Worm (Caenorhabditis elegans) whole organism, young adult: ENCODE results near the gene rpy-1.

Experiments
- B0019.2 ChIP-seq: fragments of 200-800 bp; sonication (Bioruptor generic); conservative IDR thresholded peaks from 2 replicates; pipeline ENCODE4 v1.3.6; 2022; ENCODE audit warnings: missing genetic modification reagents, missing genetic modification characterization, missing compliant biosample characterization
- B0336.3 ChIP-seq: fragments of 200-800 bp; sonication (Bioruptor generic); IDR thresholded peaks from 2 replicates; pipeline ENCODE4 v1.3.6; 2022; ENCODE audit warnings: missing genetic modification characterization, missing compliant biosample characterization
- F10E7.11 ChIP-seq: sonication (generic microtip); optimal IDR thresholded peaks from 2 replicates; lab custom pipeline; 2017; ENCODE audit warnings: mild to moderate bottlenecking, missing genetic modification characterization, moderate library complexity, missing compliant biosample characterization
- F22D6.2 ChIP-seq: sonication (generic microtip); optimal IDR thresholded peaks from 2 replicates; lab custom pipeline; 2016; ENCODE audit warnings: mild to moderate bottlenecking, missing genetic modification characterization, missing compliant biosample characterization
- F39B2.1 ChIP-seq: fragments of 200-800 bp; sonication (Bioruptor generic); IDR thresholded peaks from 2 replicates; pipeline ENCODE4 v1.3.6; 2022; ENCODE audit warnings: missing genetic modification reagents, missing genetic modification characterization, missing compliant biosample characterization
- F52B5.7 ChIP-seq: sonication (generic microtip); optimal IDR thresholded peaks from 2 replicates; lab custom pipeline; 2016; ENCODE audit warnings: mild to moderate bottlenecking, missing genetic modification characterization, missing compliant biosample characterization
- F57A8.1 ChIP-seq: fragments of 200-800 bp; sonication (Bioruptor generic); optimal IDR thresholded peaks from 2 replicates; lab custom pipeline; 2018; ENCODE audit warnings: mild to moderate bottlenecking, missing genetic modification characterization, moderate library complexity, missing compliant biosample characterization
- T26A5.8 ChIP-seq: sonication (generic microtip); optimal IDR thresholded peaks from 2 replicates; lab custom pipeline; 2016; ENCODE audit warnings: missing genetic modification characterization, missing compliant biosample characterization
- Y95B8A.8 ChIP-seq: fragments of 200-800 bp; sonication (Bioruptor generic); IDR thresholded peaks from 2 replicates; pipeline ENCODE4 v1.3.6; 2022; ENCODE audit warnings: missing genetic modification reagents, missing genetic modification characterization, missing compliant biosample characterization
- ZK185.1 ChIP-seq: sonication (generic microtip); optimal IDR thresholded peaks from 2 replicates; lab custom pipeline; 2016; ENCODE audit warnings: mild to moderate bottlenecking, missing genetic modification characterization, missing compliant biosample characterization; ENCODE audit not compliant: poor library complexity, severe bottlenecking
- akir-1 ChIP-seq: fragments of 200-800 bp; sonication (Bioruptor generic); optimal IDR thresholded peaks from 2 replicates; lab custom pipeline; 2018; ENCODE audit warnings: mild to moderate bottlenecking, missing genetic modification characterization, moderate library complexity, missing compliant biosample characterization
- aptf-2 ChIP-seq: fragments of 200-800 bp; sonication (Bioruptor generic); conservative IDR thresholded peaks from 2 replicates; pipeline ENCODE4 v1.3.6; 2022; ENCODE audit warnings: missing genetic modification reagents, missing genetic modification characterization, missing compliant biosample characterization
- athp-1 ChIP-seq: sonication (generic microtip); optimal IDR thresholded peaks from 2 replicates; lab custom pipeline; 2017; ENCODE audit warnings: mild to moderate bottlenecking, missing genetic modification characterization, missing compliant biosample characterization
- attf-3 ChIP-seq: fragments of 200-800 bp; sonication (Bioruptor generic); conservative IDR thresholded peaks from 2 replicates; pipeline ENCODE4 v1.3.6; 2022; ENCODE audit warnings: missing genetic modification reagents, missing genetic modification characterization, missing compliant biosample characterization
- bed-2 ChIP-seq: fragments of 200-800 bp; sonication (Bioruptor generic); IDR thresholded peaks from 2 replicates; pipeline ENCODE4 v1.3.6; 2022; ENCODE audit warnings: missing genetic modification reagents, missing genetic modification characterization, missing compliant biosample characterization
- cebp-1 ChIP-seq, 2 experiments: fragments of 200-800 bp in 1 of 2; sonication (Bioruptor generic) in 1 of 2; sonication (generic microtip) in 1 of 2; IDR thresholded peaks in 1 of 2; optimal IDR thresholded peaks in 1 of 2; 2 replicates each; pipeline versions ENCODE4 v1.3.6 to Lab custom; 2017 to 2022; ENCODE audit warnings: missing compliant biosample characterization in 2 of 2, missing genetic modification characterization in 2 of 2, mild to moderate bottlenecking in 1 of 2, missing genetic modification reagents in 1 of 2, moderate library complexity in 1 of 2
- cebp-2 ChIP-seq: fragments of 200-800 bp; sonication (Bioruptor generic); IDR thresholded peaks from 2 replicates; pipeline ENCODE4 v1.3.6; 2022; ENCODE audit warnings: missing genetic modification characterization, missing compliant biosample characterization
- ceh-100 ChIP-seq: fragments of 200-800 bp; sonication (Bioruptor generic); IDR thresholded peaks from 2 replicates; pipeline ENCODE4 v1.3.6; 2022; ENCODE audit warnings: missing genetic modification reagents, missing genetic modification characterization, missing compliant biosample characterization
- ceh-58 ChIP-seq: fragments of 200-800 bp; sonication (Bioruptor generic); IDR thresholded peaks from 2 replicates; pipeline ENCODE4 v1.3.6; 2022; ENCODE audit warnings: missing genetic modification characterization, missing compliant biosample characterization
- dox-1 ChIP-seq: fragments of 200-800 bp; sonication (Bioruptor generic); IDR thresholded peaks from 2 replicates; pipeline ENCODE4 v1.3.6; 2022; ENCODE audit warnings: missing genetic modification reagents, missing genetic modification characterization, missing compliant biosample characterization
- dpl-1 ChIP-seq: fragments of 150-350 bp; optimal IDR thresholded peaks from 2 replicates; lab custom pipeline; 2014; ENCODE audit warnings: missing biosample characterization, missing genetic modification reagents, missing genetic modification characterization
- egrh-3 ChIP-seq: fragments of 200-800 bp; sonication (Bioruptor generic); IDR thresholded peaks from 2 replicates; pipeline ENCODE4 v1.3.6; 2022; ENCODE audit warnings: missing genetic modification reagents, missing genetic modification characterization, missing compliant biosample characterization
- ekl-4 ChIP-seq: fragments of 200-800 bp; sonication (Bioruptor generic); IDR thresholded peaks from 2 replicates; pipeline ENCODE4 v1.3.6; 2022; ENCODE audit warnings: missing genetic modification reagents, missing genetic modification characterization, missing compliant biosample characterization
- gei-17 ChIP-seq: fragments of 200-800 bp; sonication (Bioruptor generic); optimal IDR thresholded peaks from 2 replicates; lab custom pipeline; 2018; ENCODE audit warnings: mild to moderate bottlenecking, missing genetic modification characterization, missing compliant biosample characterization
- hmg-1.2 ChIP-seq: fragments of 200-800 bp; sonication (Bioruptor generic); IDR thresholded peaks from 2 replicates; pipeline ENCODE4 v1.3.6; 2022; ENCODE audit warnings: missing genetic modification reagents, missing genetic modification characterization, missing compliant biosample characterization
- hmg-20 ChIP-seq: fragments of 200-800 bp; sonication (Bioruptor generic); IDR thresholded peaks from 2 replicates; pipeline ENCODE4 v1.3.6; 2022; ENCODE audit warnings: missing genetic modification reagents, missing genetic modification characterization, missing compliant biosample characterization
- hsf-1 ChIP-seq: fragments of 200-800 bp; sonication (Bioruptor generic); IDR thresholded peaks from 2 replicates; pipeline ENCODE4 v1.3.6; 2022; ENCODE audit warnings: missing genetic modification reagents, missing genetic modification characterization, missing compliant biosample characterization
- lin-26 ChIP-seq: fragments of 200-800 bp; sonication (Bioruptor generic); IDR thresholded peaks from 2 replicates; pipeline ENCODE4 v1.3.6; 2022; ENCODE audit warnings: missing genetic modification reagents, missing genetic modification characterization, missing compliant biosample characterization
- lin-54 ChIP-seq: fragments of 200-800 bp; sonication (Bioruptor generic); optimal IDR thresholded peaks from 2 replicates; lab custom pipeline; 2018; ENCODE audit warnings: mild to moderate bottlenecking, missing genetic modification characterization, missing compliant biosample characterization
- madf-3 ChIP-seq: fragments of 200-800 bp; sonication (Bioruptor generic); IDR thresholded peaks from 2 replicates; pipeline ENCODE4 v1.3.6; 2022; ENCODE audit warnings: missing genetic modification reagents, missing genetic modification characterization, missing compliant biosample characterization
- madf-6 ChIP-seq: fragments of 200-800 bp; sonication (Bioruptor generic); IDR thresholded peaks from 2 replicates; pipeline ENCODE4 v1.3.6; 2022; ENCODE audit warnings: missing genetic modification reagents, missing genetic modification characterization, missing compliant biosample characterization
- madf-8 ChIP-seq: fragments of 200-800 bp; sonication (Bioruptor generic); conservative IDR thresholded peaks from 2 replicates; pipeline ENCODE4 v1.3.6; 2022; ENCODE audit warnings: missing genetic modification reagents, missing genetic modification characterization, missing compliant biosample characterization
- mcd-1 ChIP-seq: fragments of 200-800 bp; sonication (Bioruptor generic); IDR thresholded peaks from 2 replicates; pipeline ENCODE4 v1.3.6; 2022; ENCODE audit warnings: missing genetic modification reagents, missing genetic modification characterization, missing compliant biosample characterization
- nhr-27 ChIP-seq: fragments of 200-800 bp; sonication (Bioruptor generic); optimal IDR thresholded peaks from 2 replicates; lab custom pipeline; 2018; ENCODE audit warnings: mild to moderate bottlenecking, missing genetic modification characterization, moderate library complexity, missing compliant biosample characterization
- nhr-80 ChIP-seq: sonication (generic microtip); optimal IDR thresholded peaks from 2 replicates; lab custom pipeline; 2016; ENCODE audit warnings: missing genetic modification characterization, missing compliant biosample characterization
- nhr-90 ChIP-seq: sonication (generic microtip); optimal IDR thresholded peaks from 2 replicates; lab custom pipeline; 2016; ENCODE audit warnings: missing genotype, mild to moderate bottlenecking, missing genetic modification characterization, missing compliant biosample characterization
- pha-4 ChIP-seq: fragments of 150-350 bp; sonication (generic microtip); optimal IDR thresholded peaks from 2 replicates; lab custom pipeline; 2014; ENCODE audit warnings: missing biosample characterization, missing genetic modification reagents, missing genetic modification characterization
- repo-1 ChIP-seq: sonication (generic microtip); optimal IDR thresholded peaks from 2 replicates; lab custom pipeline; 2017; ENCODE audit warnings: mild to moderate bottlenecking, missing genetic modification characterization, missing compliant biosample characterization
- snpc-1.3 ChIP-seq: sonication (generic microtip); optimal IDR thresholded peaks from 2 replicates; lab custom pipeline; 2017; ENCODE audit warnings: missing genetic modification characterization, mild to moderate bottlenecking, missing compliant biosample characterization, antibody characterized with exemption, moderate library complexity, missing genotype, missing genetic modification reagents; ENCODE audit not compliant: insufficient read depth
- somi-1 ChIP-seq: fragments of 200-800 bp; sonication (Bioruptor generic); optimal IDR thresholded peaks from 2 replicates; lab custom pipeline; 2018; ENCODE audit warnings: mild to moderate bottlenecking, missing genetic modification characterization, missing compliant biosample characterization
- sptf-2 ChIP-seq: fragments of 200-800 bp; sonication (Bioruptor generic); optimal IDR thresholded peaks from 2 replicates; lab custom pipeline; 2018; ENCODE audit warnings: mild to moderate bottlenecking, missing genetic modification characterization, missing compliant biosample characterization
- tbp1 ChIP-seq: fragments of 200-800 bp; sonication (Bioruptor generic); optimal IDR thresholded peaks from 2 replicates; lab custom pipeline; 2018; ENCODE audit warnings: mild to moderate bottlenecking, missing genetic modification characterization, missing compliant biosample characterization
- unc-130 ChIP-seq: sonication (generic microtip); optimal IDR thresholded peaks from 2 replicates; lab custom pipeline; 2016; ENCODE audit warnings: missing genetic modification reagents, missing genetic modification characterization, missing compliant biosample characterization
- unc-62 ChIP-seq: fragments of 150-350 bp; optimal IDR thresholded peaks from 2 replicates; lab custom pipeline; 2014; ENCODE audit warnings: missing biosample characterization, missing genetic modification reagents, missing genetic modification characterization
- zfh-2 ChIP-seq: fragments of 200-800 bp; sonication (Bioruptor generic); conservative IDR thresholded peaks from 2 replicates; pipeline ENCODE4 v1.3.6; 2022; ENCODE audit warnings: missing genetic modification reagents, missing genetic modification characterization, missing compliant biosample characterization
- ztf-3 ChIP-seq: fragments of 200-800 bp; sonication (Bioruptor generic); optimal IDR thresholded peaks from 2 replicates; lab custom pipeline; 2018; ENCODE audit warnings: mild to moderate bottlenecking, missing genetic modification characterization, missing compliant biosample characterization

The rpy-1 gene

ce11 chrII:6741428-6741827 is 36.0 kb upstream of the rpy-1 start, which contains the start of gene exos-8 (continued):
- 0 out of 2 replicates have a peak, but pooled peaks have one; percentile 60 for TF ChIP-seq aptf-2 (GFP tag; lab: Robert Waterston, UW)
- TF ChIP-seq nhr-80 (tag; lab: Kevin White, UChicago), result peak; percentile 54
- peak; percentile 64; the same call in 1 of the 2 replicates for TF ChIP-seq bed-2
- peak; percentile 57 for TF ChIP-seq dox-1 (GFP tag; lab: Robert Waterston, UW)
- 0 out of 2 replicates have a peak, but pooled peaks have one; percentile 51 for TF ChIP-seq lin-26 (GFP tag; lab: Robert Waterston, UW)
- TF ChIP-seq dpl-1, result peak; percentile 37
- peak; percentile 40 for TF ChIP-seq lin-54
- TF ChIP-seq ZK185.1, result peak; percentile 48
- TF ChIP-seq unc-62 (GFP tag; lab: Kevin White, UChicago), result no peak
- peak; percentile 71 for TF ChIP-seq unc-130
- TF ChIP-seq F52B5.7 (tag; lab: Kevin White, UChicago), result no peak

ce11 chrII:6736604-6737003 is 31.2 kb upstream of the rpy-1 start, which contains the start of gene T14B4.1:
Gene T14B4.1, plus strand, starts transcription at chrII:6736904.
- TF ChIP-seq sptf-2 (GFP tag; lab: Kevin White, UChicago) (no peak), F10E7.11 (tag; lab: Kevin White, UChicago) (no peak), tbp1 (GFP tag; lab: Kevin White, UChicago) (no peak), egrh-3 (no peak), nhr-90 (tag; lab: Kevin White, UChicago) (no peak), snpc-1.3 (tag; lab: Kevin White, UChicago) (no peak), ceh-58 (GFP tag; lab: Robert Waterston, UW) (no peak), hsf-1 (GFP tag; lab: Robert Waterston, UW) (no peak), ceh-100 (no peak), zfh-2 (GFP tag; lab: Robert Waterston, UW) (no peak), T26A5.8 (no peak), F39B2.1 (no peak), attf-3 (GFP tag; lab: Robert Waterston, UW) (no peak), nhr-27 (no peak), cebp-2 (GFP tag; lab: Robert Waterston, UW) (no peak), B0336.3 (GFP tag; lab: Robert Waterston, UW) (no peak), madf-8 (GFP tag; lab: Robert Waterston, UW) (no peak)

- peak; percentile 47 for TF ChIP-seq madf-6
- no peak for TF ChIP-seq dpl-1
- TF ChIP-seq F57A8.1 (GFP tag; lab: Kevin White, UChicago), result no peak
- no peak for TF ChIP-seq somi-1 (GFP tag; lab: Kevin White, UChicago)
- no peak for TF ChIP-seq Y95B8A.8 (GFP tag; lab: Robert Waterston, UW)
- peak; percentile 36 for TF ChIP-seq repo-1 (tag; lab: Kevin White, UChicago)
- 0 out of 2 replicates have a peak, but pooled peaks have one; percentile 30 for TF ChIP-seq mcd-1 (GFP tag; lab: Robert Waterston, UW)
- TF ChIP-seq akir-1 (GFP tag; lab: Kevin White, UChicago), result no peak
- no peak for TF ChIP-seq ztf-3 (GFP tag; lab: Kevin White, UChicago)
- TF ChIP-seq gei-17 (GFP tag; lab: Kevin White, UChicago), result no peak
- peak; percentile 22 for TF ChIP-seq athp-1 (tag; lab: Kevin White, UChicago)
- TF ChIP-seq hmg-20 (GFP tag; lab: Robert Waterston, UW), result 0 out of 2 replicates have a peak, but pooled peaks have one; percentile 3
- TF ChIP-seq pha-4 (tag; lab: Kevin White, UChicago), result no peak
- TF ChIP-seq nhr-90 (tag; lab: Kevin White, UChicago), result no peak
- no peak for TF ChIP-seq bed-2
- peak; percentile 56 for TF ChIP-seq ekl-4 (GFP tag; lab: Robert Waterston, UW)
- no peak for TF ChIP-seq B0019.2 (GFP tag; lab: Robert Waterston, UW)
- no peak for TF ChIP-seq F22D6.2 (tag; lab: Kevin White, UChicago)
- TF ChIP-seq cebp-1 (GFP tag; IDR thresholded peaks at IDR 0.05; lab: Robert Waterston, UW), result no peak
- no peak for TF ChIP-seq cebp-1 (tag; optimal IDR thresholded peaks at IDR 0.05; lab: Kevin White, UChicago)
- TF ChIP-seq hmg-1.2 (GFP tag; lab: Robert Waterston, UW), result 0 out of 2 replicates have a peak, but pooled peaks have one; percentile 15
- TF ChIP-seq hsf-1 (GFP tag; lab: Robert Waterston, UW), result 0 out of 2 replicates have a peak, but pooled peaks have one; percentile 27
- 0 out of 2 replicates have a peak, but pooled peaks have one; percentile 7 for TF ChIP-seq madf-3
Observed at ce11 chrII:6736066-6736465, 30.6 kb upstream of the rpy-1 start, which contains the start of gene mrps-18.C. Gene mrps-18.C, plus strand, starts transcription at chrII:6736203.
